Worm (Caenorhabditis elegans): ENCODE measurements around the gene rgs-6.

rgs-6 gene

ce11 chrX:5696197-5696596, 37.4 kb downstream of the rgs-6 start (continued):
- TF ChIP-seq ceh-32 (tag; optimal IDR thresholded peaks at IDR 0.05; ENCODE audit: poor library complexity) (no peak), mep-1 (tag; optimal IDR thresholded peaks at IDR 0.05) (peak; percentile 58), lsy-2 (tag; optimal IDR thresholded peaks at IDR 0.05) (peak; percentile 15 to 35), jun-1 (tag; optimal IDR thresholded peaks at IDR 0.05) (no peak), F49E8.2 (tag; optimal IDR thresholded peaks at IDR 0.05; ENCODE audit: borderline replicate concordance) (no peak), ceh-28 (tag; optimal IDR thresholded peaks at IDR 0.05) (no peak), php-3 (GFP tag; IDR thresholded peaks at IDR 0.05) (0 out of 2 replicates have a peak, but pooled peaks have one; percentile 48), nhr-42 (GFP tag; IDR thresholded peaks at IDR 0.05) (0 out of 2 replicates have a peak, but pooled peaks have one; percentile 53), daf-8 (GFP tag; IDR thresholded peaks at IDR 0.05) (no peak), snpc-4 (tag; optimal IDR thresholded peaks at IDR 0.05) (no peak), T20F7.1 (GFP tag; optimal IDR thresholded peaks at IDR 0.05) (peak; percentile 21), ceh-20 (GFP tag; IDR thresholded peaks at IDR 0.05) (no peak), F44E2.7 (GFP tag; IDR thresholded peaks at IDR 0.05) (no peak), ceh-82 (tag; optimal IDR thresholded peaks at IDR 0.05) (no peak), lin-13 (GFP tag; optimal IDR thresholded peaks at IDR 0.05) (no peak), spr-1 (tag; optimal IDR thresholded peaks at IDR 0.05) (no peak), skn-1 (tag; optimal IDR thresholded peaks at IDR 0.05) (no peak), unc-130 (GFP tag; optimal IDR thresholded peaks at IDR 0.05) (no peak), set-16 (GFP tag; IDR thresholded peaks at IDR 0.05) (peak; percentile 35; the same call in 1 of the 2 replicates), D1046.2 (GFP tag; IDR thresholded peaks at IDR 0.05) (no peak), daf-16 (GFP tag; optimal IDR thresholded peaks at IDR 0.05) (peak in 1 of 2 experiments; percentile 2), daf-16 (tag; optimal IDR thresholded peaks at IDR 0.05) (peak; percentile 77), hmg-1.1 (GFP tag; IDR thresholded peaks at IDR 0.05) (peak; percentile 38; the same call in 1 of the 2 replicates), mxl-2 (GFP tag; conservative IDR thresholded peaks at IDR 0.05) (no peak), lin-1 (GFP tag; IDR thresholded peaks at IDR 0.05) (peak; percentile 35; the same call in 1 of the 2 replicates), zag-1 (tag; optimal IDR thresholded peaks at IDR 0.05) (no peak), aha-1 (tag) (peak; percentile 78), R02D3.7 (tag; optimal IDR thresholded peaks at IDR 0.05) (no peak), T26A8.4 (GFP tag; IDR thresholded peaks at IDR 0.05) (0 out of 2 replicates have a peak, but pooled peaks have one; percentile 18), mes-2 (tag; optimal IDR thresholded peaks at IDR 0.05; ENCODE audit: poor library complexity, severe bottlenecking) (peak; percentile 38), zfp-3 (GFP tag; conservative IDR thresholded peaks at IDR 0.05) (no peak), F37D6.2 (tag; optimal IDR thresholded peaks at IDR 0.05) (no peak), zip-2 (tag; optimal IDR thresholded peaks at IDR 0.05) (no peak), daf-12 (tag; optimal IDR thresholded peaks at IDR 0.05) (no peak), nhr-28 (tag; optimal IDR thresholded peaks at IDR 0.05) (peak; percentile 89), lim-7 (GFP tag; IDR thresholded peaks at IDR 0.05) (no peak), nhr-6 (tag; optimal IDR thresholded peaks at IDR 0.05) (no peak), tag-97 (GFP tag; IDR thresholded peaks at IDR 0.05) (no peak), Y75B8A.6 (GFP tag; IDR thresholded peaks at IDR 0.05) (no peak), duxl-1 (tag; optimal IDR thresholded peaks at IDR 0.05; ENCODE audit: poor library complexity) (no peak), unc-62 (GFP tag; optimal IDR thresholded peaks at IDR 0.05 in 1 of 2) (peak in 1 of 2 experiments; percentile 61), unc-62 (tag; optimal IDR thresholded peaks at IDR 0.05) (no peak), dmd-6 (GFP tag; IDR thresholded peaks at IDR 0.05) (peak; percentile 90), lin-38 (GFP tag; IDR thresholded peaks at IDR 0.05) (no peak), snpc-1.2 (GFP tag; IDR thresholded peaks at IDR 0.05) (no peak), dve-1 (tag; optimal IDR thresholded peaks at IDR 0.05; ENCODE audit: insufficient read depth) (peak; percentile 53), lin-15B (tag; optimal IDR thresholded peaks at IDR 0.05) (no peak)

Measured in whole organism, L4 larva.